Worm (Caenorhabditis elegans) whole organism, L4/young adult: ENCODE results near the gene T04C9.1.

Experiments
- W03F9.2 ChIP-seq: fragments of 150-350 bp; optimal IDR thresholded peaks from 2 replicates; lab custom pipeline; 2014; ENCODE audit warnings: missing biosample characterization, missing genetic modification characterization
- him-1 ChIP-seq: sonication (generic microtip); optimal IDR thresholded peaks from 2 replicates; lab custom pipeline; 2016; ENCODE audit warnings: missing genotype, missing genetic modification reagents, missing genetic modification characterization, missing compliant biosample characterization

ce11 chrIII:5943368-5944180 is 49.4 kb upstream of the T04C9.1 start:
- TF ChIP-seq him-1 (tag; lab: Kevin White, UChicago) (peak; percentile 45), W03F9.2 (tag; lab: Kevin White, UChicago) (peak; percentile 50)
